Fruit fly (Drosophila melanogaster) whole organism, wandering third instar larva: Measurements from ENCODE around the gene Lztr1.

Experiments
- Abd-B ChIP-seq: fragments of >200 bp; optimal IDR thresholded peaks from 2 replicates; lab custom pipeline; 2017; ENCODE audit warnings: missing biosample characterization, missing genetic modification characterization
- dsf ChIP-seq: sonication (Bioruptor generic); optimal IDR thresholded peaks from 2 replicates; lab custom pipeline; 2016; ENCODE audit warnings: missing biosample characterization, missing genetic modification characterization, borderline replicate concordance
- ey ChIP-seq: fragments of 200-800 bp; sonication (Bioruptor generic); optimal IDR thresholded peaks from 2 replicates; lab custom pipeline; 2016; ENCODE audit warnings: missing biosample characterization, missing genetic modification characterization
- fru ChIP-seq: fragments of 200-800 bp; sonication (Bioruptor generic); optimal IDR thresholded peaks from 3 replicates; lab custom pipeline; 2016; ENCODE audit warnings: missing biosample characterization, mild to moderate bottlenecking, missing genetic modification characterization
- usp ChIP-seq: fragments of >200 bp; optimal IDR thresholded peaks from 2 replicates; lab custom pipeline; 2017; ENCODE audit warnings: missing biosample characterization, missing genetic modification characterization

dm6 chrX:900725-901345, 26.5 kb downstream of the Lztr1 start:
- no peak for TF ChIP-seq usp (GFP tag; lab: Kevin White, UChicago)
- no peak for TF ChIP-seq dsf
- peak; percentile 94 for TF ChIP-seq ey (GFP tag; lab: Kevin White, UChicago)
- no peak for TF ChIP-seq Abd-B
- TF ChIP-seq fru (GFP tag; lab: Kevin White, UChicago), result peak; percentile 92
